Fruit fly (Drosophila melanogaster): ENCODE measurements around the gene Mcm2.
A peak's percentile ranks its signal among the peaks of the same experiment; 100 is the strongest.

Mcm2 gene

DNA sequence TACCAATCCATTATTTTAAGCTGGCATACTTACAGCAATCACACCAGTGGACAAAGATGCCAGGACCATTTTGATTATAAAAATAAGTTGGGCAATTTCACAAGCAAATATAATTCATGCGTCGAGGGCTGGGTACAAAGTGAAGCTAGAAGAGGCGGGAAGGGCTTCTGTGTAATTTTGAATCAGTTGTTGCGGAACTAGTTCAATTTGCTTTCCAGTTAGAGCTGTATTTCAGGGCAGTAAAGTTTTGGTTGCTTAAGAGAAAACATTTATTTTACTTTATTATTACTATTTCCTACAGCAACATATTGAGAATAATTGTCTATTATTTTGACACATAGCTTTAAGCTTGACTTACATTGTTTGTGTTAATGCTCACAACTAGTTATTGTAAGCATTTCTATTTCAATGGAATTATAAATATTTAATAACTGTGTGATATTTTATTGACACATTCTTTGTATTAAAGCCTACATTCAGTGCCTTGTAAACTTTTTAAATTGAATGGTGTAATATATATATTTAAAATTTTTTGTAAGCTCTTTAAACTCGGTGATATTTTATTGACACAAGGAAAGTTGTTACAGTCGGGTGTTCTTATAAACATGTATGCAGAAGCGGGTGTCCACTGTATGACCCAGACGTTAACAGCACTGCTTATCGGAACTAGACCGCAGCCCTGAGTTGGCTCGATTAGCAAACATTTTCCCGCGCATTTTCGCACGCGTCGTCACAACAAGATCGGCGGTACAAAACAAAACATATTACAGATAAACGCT is at the start of gene Mcm2, which contains the start of gene RPA1:
TSS of gene Mcm2 (plus strand) at position 669 of the 779 bp plus-strand sequence.
TSS of gene RPA1 (minus strand) at position 150 of the 779 bp plus-strand sequence.
- TF ChIP-seq Oaz (GFP tag; IDR thresholded peaks at IDR 0.05), result 0 out of 2 replicates have a peak, but pooled peaks have one; percentile 29
- peak; percentile 61 for TF ChIP-seq CG10462 (GFP tag; optimal IDR thresholded peaks at IDR 0.05)
- TF ChIP-seq CG18476 (GFP tag; optimal IDR thresholded peaks at IDR 0.05), result peak; percentile 50
- peak; percentile 95 for TF ChIP-seq CG17361 (GFP tag; IDR thresholded peaks at IDR 0.05)
- peak; percentile 71 for TF ChIP-seq HLH54F (GFP tag; optimal IDR thresholded peaks at IDR 0.05)
- peak; percentile 84 for TF ChIP-seq Ptx1 (GFP tag; IDR thresholded peaks at IDR 0.05)
- TF ChIP-seq slou (GFP tag; optimal IDR thresholded peaks at IDR 0.05), result peak; percentile 62
- no peak for TF ChIP-seq HmgD (GFP tag; optimal IDR thresholded peaks at IDR 0.05)
- peak; percentile 86 for TF ChIP-seq sisA (GFP tag; IDR thresholded peaks at IDR 0.05)
- peak; percentile 56 for TF ChIP-seq CG6765 (GFP tag; optimal IDR thresholded peaks at IDR 0.05)
- TF ChIP-seq CG2129 (GFP tag; IDR thresholded peaks at IDR 0.05; ENCODE audit: partially characterized antibody), result no peak
- peak; percentile 80 for TF ChIP-seq CG18619 (GFP tag; optimal IDR thresholded peaks at IDR 0.05)
- TF ChIP-seq Dek (tag; optimal IDR thresholded peaks at IDR 0.05), result peak; percentile 78
- no peak for TF ChIP-seq hkb (optimal IDR thresholded peaks at IDR 0.05)
- no peak; the same call in 1 of the 2 replicates for TF ChIP-seq hkb (GFP tag; IDR thresholded peaks at IDR 0.05)
- peak; percentile 81 for TF ChIP-seq tin (GFP tag; optimal IDR thresholded peaks at IDR 0.05)
- peak; percentile 76 for TF ChIP-seq CG10209 (GFP tag; optimal IDR thresholded peaks at IDR 0.05)
- 0 out of 2 replicates have a peak, but pooled peaks have one; percentile 8 for TF ChIP-seq CG11696 (GFP tag; IDR thresholded peaks at IDR 0.05)
- TF ChIP-seq mam (GFP tag; optimal IDR thresholded peaks at IDR 0.05), result peak; percentile 74
- peak; percentile 5 for TF ChIP-seq Side (GFP tag; optimal IDR thresholded peaks at IDR 0.05)
- TF ChIP-seq CG6175 (GFP tag; IDR thresholded peaks at IDR 0.05), result peak; percentile 67; the same call in 2 of the 3 replicates
- TF ChIP-seq vnd (GFP tag; IDR thresholded peaks at IDR 0.05; ENCODE audit: partially characterized antibody), result no peak
- TF ChIP-seq stc (GFP tag; IDR thresholded peaks at IDR 0.05), result peak; percentile 44; the same call in 1 of the 2 replicates
- no peak for TF ChIP-seq Dad (GFP tag; optimal IDR thresholded peaks at IDR 0.05)
- peak; percentile 74 for TF ChIP-seq Hsf (GFP tag; optimal IDR thresholded peaks at IDR 0.05)
- TF ChIP-seq CG2199 (GFP tag; IDR thresholded peaks at IDR 0.05), result 0 out of 3 replicates have a peak, but pooled peaks have one; percentile 32
- peak; percentile 69 for TF ChIP-seq CG30431 (GFP tag; optimal IDR thresholded peaks at IDR 0.05)
- TF ChIP-seq CG7839 (tag; optimal IDR thresholded peaks at IDR 0.05), result peak; percentile 81
- no peak for TF ChIP-seq CG32767 (GFP tag; IDR thresholded peaks at IDR 0.05)
- TF ChIP-seq Gug (GFP tag; IDR thresholded peaks at IDR 0.05), result peak; percentile 93
- TF ChIP-seq CG10267 (tag; optimal IDR thresholded peaks at IDR 0.05), result peak; percentile 86
- peak; percentile 87 for TF ChIP-seq ind (GFP tag; optimal IDR thresholded peaks at IDR 0.05)
- peak; percentile 64 for TF ChIP-seq nerfin-1 (tag; optimal IDR thresholded peaks at IDR 0.05)
- no peak for TF ChIP-seq Hey (tag; optimal IDR thresholded peaks at IDR 0.05)
- no peak for TF ChIP-seq Dfd (GFP tag; optimal IDR thresholded peaks at IDR 0.05)
- no peak for TF ChIP-seq Doc3 (GFP tag; IDR thresholded peaks at IDR 0.05; ENCODE audit: partially characterized antibody)
- peak; percentile 87 for TF ChIP-seq Aef1 (GFP tag; IDR thresholded peaks at IDR 0.05)
- no peak for TF ChIP-seq eve (GFP tag; optimal IDR thresholded peaks at IDR 0.05)
- TF ChIP-seq CHES-1-like (GFP tag; optimal IDR thresholded peaks at IDR 0.05), result no peak
- TF ChIP-seq bbx (GFP tag; IDR thresholded peaks at IDR 0.05; ENCODE audit: partially characterized antibody), result peak; percentile 39; the same call in 1 of the 2 replicates
- TF ChIP-seq CG6854 (GFP tag; optimal IDR thresholded peaks at IDR 0.05), result no peak
- TF ChIP-seq Antp (GFP tag; optimal IDR thresholded peaks at IDR 0.05), result peak; percentile 58
- TF ChIP-seq BEAF-32 (GFP tag; optimal IDR thresholded peaks at IDR 0.05), result peak; percentile 19
- no peak for TF ChIP-seq CG17612 (GFP tag; IDR thresholded peaks at IDR 0.05)
- TF ChIP-seq CG10321 (GFP tag; IDR thresholded peaks at IDR 0.05), result no peak
- TF ChIP-seq CG14441 (GFP tag; IDR thresholded peaks at IDR 0.05), result peak; percentile 78
- peak; percentile 53; the same call in 1 of the 3 replicates for TF ChIP-seq CG11560 (tag; IDR thresholded peaks at IDR 0.05)
- no peak for TF ChIP-seq Hand (GFP tag; optimal IDR thresholded peaks at IDR 0.05)
- no peak for TF ChIP-seq mirr (GFP tag; optimal IDR thresholded peaks at IDR 0.05)
- TF ChIP-seq BtbVII (GFP tag; optimal IDR thresholded peaks at IDR 0.05), result peak; percentile 55

Measured in whole organism, embryonic.